Fruit fly (Drosophila melanogaster): ENCODE measurements around the gene Clp.
A peak's percentile ranks its signal among the peaks of the same experiment; 100 is the strongest.

The Clp gene

DNA sequence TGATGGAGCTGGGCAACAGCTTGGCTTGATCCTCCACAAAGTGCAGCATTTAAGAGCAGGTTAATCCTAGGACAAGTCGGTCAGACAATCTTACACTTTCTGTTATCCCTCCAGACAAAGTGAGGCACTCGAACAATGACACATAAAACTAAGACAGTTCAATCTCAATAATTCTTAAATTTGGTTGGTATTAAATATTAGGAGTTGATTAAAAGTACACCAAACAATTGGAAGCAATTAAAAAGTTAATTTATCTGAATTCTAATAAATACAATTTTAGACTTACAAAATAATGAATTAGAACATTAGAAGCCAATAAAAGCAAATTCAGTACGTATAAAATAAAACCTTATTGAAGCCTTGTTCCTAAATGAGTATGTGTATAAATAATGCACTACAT, 1.9 kb upstream of the Clp start, which contains the start of gene CG15880:
TSS of gene CG15880 (minus strand) at position 101 of the 400 bp plus-strand sequence.
- TF ChIP-seq usp (GFP tag; optimal IDR thresholded peaks at IDR 0.05) (no peak), psq (optimal IDR thresholded peaks at IDR 0.05) (no peak), Dll (optimal IDR thresholded peaks at IDR 0.05) (no peak), CG8478 (optimal IDR thresholded peaks at IDR 0.05) (no peak), pan (optimal IDR thresholded peaks at IDR 0.05) (no peak), EcR (GFP tag; optimal IDR thresholded peaks at IDR 0.05) (no peak)

DNA sequence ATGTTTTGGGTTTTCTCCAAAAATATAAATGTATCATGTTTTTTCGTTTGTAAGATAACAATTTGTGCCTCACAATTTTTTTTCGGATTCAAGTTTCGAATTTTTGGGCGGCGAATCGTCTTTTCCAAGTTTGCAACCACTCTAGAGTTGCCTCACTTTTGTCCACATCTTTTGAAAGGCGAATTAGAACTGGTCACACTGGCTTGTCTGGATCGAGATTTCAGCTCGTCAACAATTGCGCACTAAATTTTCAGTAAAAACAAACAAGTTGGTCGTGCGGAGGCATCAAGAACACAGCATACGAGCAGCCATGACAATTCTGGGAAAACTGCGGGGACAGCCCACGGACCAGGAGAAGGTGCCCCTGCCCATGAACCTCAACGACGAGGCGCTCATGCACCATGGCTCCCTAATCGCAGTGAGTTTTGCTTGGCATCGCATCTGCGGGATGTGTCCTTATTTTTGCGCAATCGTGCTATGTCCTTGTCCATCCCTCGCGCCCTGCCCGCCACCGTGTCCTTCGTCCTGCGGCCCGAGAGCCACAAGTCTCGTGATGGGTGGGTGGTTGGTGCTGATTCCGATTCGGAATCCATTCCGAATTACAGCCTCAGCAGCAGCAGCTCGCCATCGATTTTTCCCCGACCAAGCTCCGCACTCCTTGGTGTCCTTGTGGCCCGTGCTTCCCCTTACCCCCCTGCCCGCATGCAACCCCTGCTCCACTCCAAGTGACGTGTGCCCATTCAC, 1.6 kb downstream of the Clp start, which contains the start of gene CG3662:
TSS of gene CG3662 (plus strand) at position 48 of the 744 bp plus-strand sequence.
- TF ChIP-seq psq (optimal IDR thresholded peaks at IDR 0.05) (no peak), CG8478 (optimal IDR thresholded peaks at IDR 0.05) (no peak), EcR (GFP tag; optimal IDR thresholded peaks at IDR 0.05) (no peak), usp (GFP tag; optimal IDR thresholded peaks at IDR 0.05) (no peak), Dll (optimal IDR thresholded peaks at IDR 0.05) (no peak), pan (optimal IDR thresholded peaks at IDR 0.05) (no peak)

DNA sequence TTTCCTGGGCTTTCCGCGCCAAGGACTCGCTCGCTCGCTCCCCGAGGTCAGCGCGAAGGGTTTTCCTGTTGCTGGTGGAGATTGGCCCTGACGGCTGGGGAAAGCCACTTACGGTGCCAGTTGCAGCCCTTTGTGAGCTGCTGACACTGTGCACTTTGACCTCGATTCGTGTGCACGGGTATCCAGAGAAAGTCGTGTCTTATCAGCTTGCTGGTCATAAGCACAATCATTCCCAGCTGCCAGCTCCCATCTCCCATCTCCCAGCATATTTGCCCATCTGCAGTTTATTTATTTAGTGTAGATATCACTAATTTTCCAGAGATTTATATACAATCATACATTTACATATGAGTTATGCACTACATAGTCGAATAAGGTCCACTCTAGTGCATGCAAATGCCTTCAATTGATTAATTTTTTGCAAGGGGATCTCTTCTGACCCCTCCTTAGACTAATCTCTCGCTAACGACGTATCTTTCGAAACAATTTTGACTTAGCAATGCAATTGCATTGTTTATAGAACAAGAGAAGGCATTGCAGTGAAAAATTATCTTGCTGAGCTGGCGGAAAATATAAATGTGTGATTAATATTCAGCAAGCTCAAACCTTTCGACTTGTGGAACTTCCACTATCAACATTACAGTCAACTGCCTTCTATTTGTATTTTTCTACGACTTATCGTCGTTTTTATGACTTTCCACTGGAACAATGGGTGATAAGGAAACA, 2.4 kb downstream of the Clp start:
- TF ChIP-seq usp (GFP tag; optimal IDR thresholded peaks at IDR 0.05): no peak
- TF ChIP-seq EcR (GFP tag; optimal IDR thresholded peaks at IDR 0.05): no peak
- no peak for TF ChIP-seq CG8478 (optimal IDR thresholded peaks at IDR 0.05)
- no peak for TF ChIP-seq Dll (optimal IDR thresholded peaks at IDR 0.05)
- no peak for TF ChIP-seq pan (optimal IDR thresholded peaks at IDR 0.05)
- TF ChIP-seq psq (optimal IDR thresholded peaks at IDR 0.05): no peak

DNA sequence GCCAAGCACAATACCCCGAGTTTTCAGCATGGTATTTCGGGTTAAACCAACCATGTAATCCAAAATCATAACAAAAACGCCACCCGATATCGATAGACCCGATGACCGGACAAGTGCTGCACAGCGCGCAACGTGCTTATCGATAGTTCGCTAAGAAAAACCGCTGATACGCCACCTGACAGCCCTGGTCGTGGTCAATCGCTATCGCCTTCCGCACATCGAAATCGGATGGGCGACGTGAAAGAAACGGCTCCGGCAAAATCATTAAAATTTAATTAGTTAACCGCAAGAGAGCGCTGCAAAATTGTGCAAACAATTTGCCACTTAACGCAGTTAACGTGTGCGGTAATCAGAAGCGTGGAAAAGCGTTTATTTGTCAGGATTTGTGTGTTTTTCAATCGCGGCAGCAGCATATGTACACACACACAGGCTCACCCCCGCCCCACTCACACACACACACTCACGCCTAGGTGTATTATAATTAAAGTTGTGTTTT, 6.1 kb downstream of the Clp start, which contains the start of the genes CG3862 and dock:
TSS of gene CG3862 (minus strand) at position 94 of the 496 bp plus-strand sequence.
TSS of gene dock (plus strand) at position 202 of the 496 bp plus-strand sequence.
- TF ChIP-seq psq (optimal IDR thresholded peaks at IDR 0.05) (no peak), CG8478 (optimal IDR thresholded peaks at IDR 0.05) (no peak), EcR (GFP tag; optimal IDR thresholded peaks at IDR 0.05) (no peak), Dll (optimal IDR thresholded peaks at IDR 0.05) (no peak), usp (GFP tag; optimal IDR thresholded peaks at IDR 0.05) (no peak), pan (optimal IDR thresholded peaks at IDR 0.05) (no peak)

DNA sequence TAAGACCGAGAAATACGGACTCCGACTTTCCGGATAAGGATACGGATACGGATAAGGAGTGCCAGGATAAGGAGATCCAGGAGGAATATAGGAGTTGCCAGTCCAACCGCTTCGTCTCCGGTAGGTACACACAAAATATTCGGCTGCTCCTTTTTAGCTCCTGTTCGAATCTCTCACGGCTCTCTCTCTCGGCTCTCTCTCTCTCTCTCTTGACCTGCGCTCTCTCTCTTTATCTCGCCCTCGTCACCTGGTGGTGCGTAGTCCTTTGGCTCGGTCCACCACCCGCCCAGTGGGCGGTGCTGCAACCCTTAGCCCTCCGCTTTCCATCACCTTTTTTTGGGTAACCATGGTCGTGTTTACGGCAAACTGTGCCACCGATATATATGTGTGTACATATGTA, 6.6 kb downstream of the Clp start:
- TF ChIP-seq EcR (GFP tag; optimal IDR thresholded peaks at IDR 0.05) (no peak), Dll (optimal IDR thresholded peaks at IDR 0.05) (peak; percentile 46)

DNA sequence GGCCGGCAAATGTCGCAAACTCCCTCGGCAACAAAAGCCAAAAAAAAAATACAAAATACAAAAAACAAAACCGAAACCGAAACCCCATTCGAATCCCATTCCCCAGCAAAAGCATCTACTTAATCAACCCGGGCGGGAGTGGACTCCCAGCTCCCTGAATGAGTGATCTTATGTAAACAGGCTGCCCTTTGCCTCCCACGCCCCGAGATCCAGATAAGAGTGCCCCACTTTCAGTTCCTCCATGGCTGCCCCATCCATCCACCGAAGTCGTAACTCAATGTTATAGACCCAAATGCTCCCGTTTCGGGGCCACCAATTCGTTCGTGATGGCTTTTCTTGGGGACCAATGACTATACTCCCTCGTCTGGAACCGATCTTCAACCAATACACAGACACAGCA, 7.3 kb downstream of the Clp start:
- TF ChIP-seq CG8478 (optimal IDR thresholded peaks at IDR 0.05): no peak
- TF ChIP-seq EcR (GFP tag; optimal IDR thresholded peaks at IDR 0.05): no peak
- no peak for TF ChIP-seq Dll (optimal IDR thresholded peaks at IDR 0.05)
- no peak for TF ChIP-seq psq (optimal IDR thresholded peaks at IDR 0.05)
- no peak for TF ChIP-seq pan (optimal IDR thresholded peaks at IDR 0.05)
- TF ChIP-seq usp (GFP tag; optimal IDR thresholded peaks at IDR 0.05): no peak

DNA sequence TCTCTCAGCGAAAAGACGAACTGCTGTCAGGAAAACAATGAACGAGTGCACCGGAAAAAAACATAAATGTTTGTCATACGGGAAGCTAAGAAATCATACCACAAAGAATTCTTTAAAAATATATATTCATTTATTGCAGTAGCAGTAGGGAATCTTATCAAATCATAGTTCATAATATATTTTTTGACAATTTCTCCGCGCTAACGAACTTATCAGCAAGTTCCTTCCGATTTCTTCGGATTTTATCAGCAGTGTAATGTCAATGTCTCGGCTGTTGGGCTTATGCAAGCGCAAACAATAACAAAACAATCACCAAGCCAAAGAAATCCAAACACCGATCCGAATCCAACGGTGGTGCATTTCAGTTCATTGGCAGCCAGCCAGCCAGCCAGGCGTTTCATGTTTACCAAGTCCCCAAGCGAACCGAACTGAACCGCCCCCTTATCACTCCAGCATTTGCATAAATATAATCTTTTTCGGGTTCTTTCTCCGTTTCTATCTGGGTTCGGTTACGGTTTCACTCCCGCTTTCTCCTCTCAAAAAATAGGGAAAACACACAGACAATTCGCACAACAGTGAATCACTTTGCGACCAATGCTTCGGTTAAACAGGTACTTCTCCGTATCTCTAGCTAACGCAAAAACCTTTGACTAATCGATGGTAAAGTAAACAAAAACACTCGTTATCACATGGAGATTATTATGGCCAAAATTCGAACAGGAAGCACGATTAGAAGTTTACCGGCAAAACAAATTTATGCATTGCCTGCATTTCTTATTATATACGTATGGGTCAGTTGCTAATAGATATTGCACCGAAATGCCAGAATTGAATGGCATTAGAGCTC, 8.0 kb downstream of the Clp start:
- TF ChIP-seq CG8478 (optimal IDR thresholded peaks at IDR 0.05) (no peak), psq (optimal IDR thresholded peaks at IDR 0.05) (no peak), usp (GFP tag; optimal IDR thresholded peaks at IDR 0.05) (no peak), pan (optimal IDR thresholded peaks at IDR 0.05) (no peak), Dll (optimal IDR thresholded peaks at IDR 0.05) (no peak), EcR (GFP tag; optimal IDR thresholded peaks at IDR 0.05) (no peak)

DNA sequence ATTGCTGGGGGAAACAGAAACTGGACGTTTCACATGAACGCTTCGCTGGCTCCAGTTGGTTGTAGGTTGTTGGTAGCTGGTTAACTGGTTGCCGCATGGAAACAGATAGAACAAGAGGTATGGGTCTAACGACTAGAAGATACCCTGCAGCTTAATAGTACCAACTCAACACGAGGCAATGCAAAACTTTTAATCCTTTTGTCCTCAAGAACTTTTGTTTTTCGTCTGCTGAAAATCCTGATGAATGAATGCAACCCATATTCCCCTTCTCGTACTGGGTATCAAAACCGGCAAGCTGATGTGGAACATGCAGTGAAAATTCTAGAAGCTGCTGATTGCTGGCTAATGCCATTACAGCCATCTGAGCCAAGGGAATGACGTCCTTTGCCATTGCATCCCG, 18.2 kb downstream of the Clp start:
- peak; percentile 56 for TF ChIP-seq pan (optimal IDR thresholded peaks at IDR 0.05)
- TF ChIP-seq psq (optimal IDR thresholded peaks at IDR 0.05): no peak
- no peak for TF ChIP-seq CG8478 (optimal IDR thresholded peaks at IDR 0.05)
- TF ChIP-seq EcR (GFP tag; optimal IDR thresholded peaks at IDR 0.05): no peak

DNA sequence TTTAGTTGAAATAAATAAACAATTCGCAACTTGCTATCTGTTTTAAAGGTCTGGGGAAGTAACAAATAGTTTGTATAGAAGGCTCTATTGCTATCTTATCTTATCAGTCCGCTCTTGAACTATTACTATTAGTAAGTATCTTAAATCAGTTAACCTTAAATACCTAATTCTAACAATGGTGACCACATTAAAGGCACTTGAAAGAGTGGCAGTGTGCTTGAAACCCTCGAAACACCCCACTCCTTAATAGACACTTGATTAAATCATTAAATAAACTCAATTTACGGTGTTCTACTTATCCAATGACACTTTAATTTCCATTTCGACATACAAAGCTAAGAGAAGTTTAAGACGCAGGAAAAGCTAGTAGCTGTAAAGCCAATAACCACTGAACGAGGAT, 19.0 kb downstream of the Clp start:
- TF ChIP-seq EcR (GFP tag; optimal IDR thresholded peaks at IDR 0.05): no peak
- no peak for TF ChIP-seq Dll (optimal IDR thresholded peaks at IDR 0.05)
- TF ChIP-seq CG8478 (optimal IDR thresholded peaks at IDR 0.05): no peak
- no peak for TF ChIP-seq psq (optimal IDR thresholded peaks at IDR 0.05)
- TF ChIP-seq usp (GFP tag; optimal IDR thresholded peaks at IDR 0.05): no peak
- TF ChIP-seq pan (optimal IDR thresholded peaks at IDR 0.05): no peak

DNA sequence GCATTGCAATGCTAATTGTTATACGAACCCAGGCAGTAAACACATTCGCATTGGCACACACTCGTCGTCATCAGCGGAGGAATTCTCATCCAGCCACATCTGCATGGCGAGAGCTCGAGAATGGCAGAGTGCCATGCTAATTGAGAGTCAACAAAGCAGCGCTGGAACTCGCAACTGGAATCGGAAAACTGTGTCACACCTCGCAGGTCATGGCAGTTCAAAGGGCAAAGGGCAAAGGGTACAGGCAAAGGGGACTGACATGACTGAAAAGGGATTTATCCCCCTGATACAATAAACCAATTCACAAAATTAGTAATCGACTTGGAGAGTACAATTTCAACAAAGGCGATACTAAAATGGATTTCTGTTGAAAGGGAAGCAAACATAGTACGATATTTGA, 20.3 kb downstream of the Clp start:
- TF ChIP-seq EcR (GFP tag; optimal IDR thresholded peaks at IDR 0.05): peak in 1 of 2 experiments; percentile 19
- no peak for TF ChIP-seq psq (optimal IDR thresholded peaks at IDR 0.05)

DNA sequence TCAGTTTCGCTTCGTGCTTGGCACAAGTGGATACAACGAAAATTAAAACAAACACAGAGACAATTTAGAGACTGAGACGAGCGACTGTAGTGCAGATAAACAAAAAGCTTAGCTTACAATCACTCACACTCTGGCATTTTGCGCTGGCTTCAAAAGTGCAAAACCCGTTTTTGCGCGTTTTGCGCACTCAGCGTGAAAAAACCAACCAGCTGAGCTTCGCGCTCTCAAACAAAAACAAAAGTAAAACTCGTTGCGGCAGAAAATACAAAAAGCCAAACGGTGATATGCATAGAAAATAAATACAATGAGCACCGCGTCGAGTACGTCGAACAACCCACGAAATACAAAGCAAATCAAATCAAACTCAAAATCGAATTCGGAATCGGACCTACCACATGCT, 21.0 kb downstream of the Clp start:
- TF ChIP-seq psq (optimal IDR thresholded peaks at IDR 0.05) (no peak), EcR (GFP tag; optimal IDR thresholded peaks at IDR 0.05) (no peak), pan (optimal IDR thresholded peaks at IDR 0.05) (no peak), CG8478 (optimal IDR thresholded peaks at IDR 0.05) (no peak), usp (GFP tag; optimal IDR thresholded peaks at IDR 0.05) (no peak), Dll (optimal IDR thresholded peaks at IDR 0.05) (no peak)

All from whole organism.